Worm (Caenorhabditis elegans) whole organism, L3 larva: ENCODE measurements around the gene nspd-2.

Experiments
- ceh-16 ChIP-seq: sonication (generic microtip); optimal IDR thresholded peaks from 2 replicates; lab custom pipeline; 2017; ENCODE audit warnings: missing biosample characterization, missing genetic modification characterization
- fkh-2 ChIP-seq: fragments of 150-350 bp; optimal IDR thresholded peaks from 2 replicates; lab custom pipeline; 2014; ENCODE audit warnings: missing biosample characterization, missing genetic modification reagents, missing genetic modification characterization
- nhr-12 ChIP-seq: fragments of 150-350 bp; optimal IDR thresholded peaks from 2 replicates; lab custom pipeline; 2014; ENCODE audit warnings: missing biosample characterization, missing genetic modification characterization
- nhr-237 ChIP-seq: fragments of 150-350 bp; optimal IDR thresholded peaks from 2 replicates; lab custom pipeline; 2014; ENCODE audit warnings: missing biosample characterization, missing genetic modification characterization
- nhr-76 ChIP-seq: fragments of 150-350 bp; sonication (generic microtip); optimal IDR thresholded peaks from 5 replicates; lab custom pipeline; 2014; ENCODE audit warnings: missing biosample characterization, missing genetic modification characterization
- pha-4 ChIP-seq: fragments of 150-350 bp; optimal IDR thresholded peaks from 2 replicates; lab custom pipeline; 2014; ENCODE audit warnings: missing biosample characterization, missing genetic modification reagents, missing genetic modification characterization
- sea-2 ChIP-seq: fragments of 150-350 bp; sonication (generic microtip); optimal IDR thresholded peaks from 4 replicates; lab custom pipeline; 2014; ENCODE audit warnings: missing biosample characterization, missing genetic modification reagents, missing genetic modification characterization
- unc-62 ChIP-seq: fragments of 150-350 bp; sonication (generic microtip); optimal IDR thresholded peaks from 4 replicates; lab custom pipeline; 2014; ENCODE audit warnings: missing biosample characterization, missing genetic modification reagents, missing genetic modification characterization
- zag-1 ChIP-seq: fragments of 150-350 bp; optimal IDR thresholded peaks from 2 replicates; lab custom pipeline; 2014; ENCODE audit warnings: missing biosample characterization, missing genetic modification characterization

- TF ChIP-seq zag-1, result no peak
- TF ChIP-seq ceh-16, result no peak
- no peak for TF ChIP-seq sea-2 (GFP tag; lab: Kevin White, UChicago)
- TF ChIP-seq pha-4 (tag; lab: Kevin White, UChicago), result no peak
- no peak for TF ChIP-seq nhr-76 (tag; lab: Kevin White, UChicago)
- TF ChIP-seq unc-62 (GFP tag; lab: Kevin White, UChicago), result no peak
- no peak for TF ChIP-seq nhr-12 (tag; lab: Kevin White, UChicago)
- TF ChIP-seq nhr-237, result no peak
- no peak for TF ChIP-seq fkh-2
These were observed 32.4 kb upstream of the nspd-2 start for ce11 chrIV:9811487-9811886.
